Fruit fly (Drosophila melanogaster): Measurements from ENCODE around the gene CG32507.

DNA sequence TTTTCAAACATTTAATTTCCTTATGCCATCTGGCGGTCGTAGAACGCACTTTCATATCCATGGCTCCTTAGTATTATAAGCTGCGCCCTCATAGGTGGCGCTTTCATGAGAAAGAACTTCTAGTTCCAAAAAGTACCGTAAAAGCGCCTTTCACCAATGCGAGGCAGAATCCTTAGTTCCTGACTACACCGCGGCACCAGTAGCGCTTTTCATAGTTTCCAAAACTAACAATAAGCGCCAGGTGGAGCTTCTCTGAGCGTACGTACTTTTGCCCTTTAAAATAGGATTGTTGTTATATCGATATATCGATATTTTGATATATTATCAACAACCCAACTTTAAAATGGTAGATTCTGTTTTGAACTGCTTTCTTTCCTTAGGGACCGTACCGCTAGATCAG, 20.6 kb downstream of the CG32507 start:
- peak; percentile 69 for TF ChIP-seq h (optimal IDR thresholded peaks at IDR 0.05)
- no peak for TF ChIP-seq Sin3A (optimal IDR thresholded peaks at IDR 0.05)
- no peak for TF ChIP-seq psq (optimal IDR thresholded peaks at IDR 0.05)
- no peak for TF ChIP-seq Myc (optimal IDR thresholded peaks at IDR 0.05)
- no peak for TF ChIP-seq ttk (optimal IDR thresholded peaks at IDR 0.05)
